Worm (Caenorhabditis elegans): ENCODE results near the gene F26A1.9.
A peak's percentile ranks its signal among the peaks of the same experiment; 100 is the strongest.
"Not testable (repeated sequence)": the region's sequence is repeated elsewhere in the genome, so short reads cannot be mapped to it uniquely, and the experiment has no call there.

The F26A1.9 gene

ce11 chrIII:4796039-4796438, 33.3 kb downstream of the F26A1.9 start (continued):
- TF ChIP-seq egl-27 (tag; optimal IDR thresholded peaks at IDR 0.05), result no peak
- peak; percentile 82 for TF ChIP-seq snpc-4 (tag; optimal IDR thresholded peaks at IDR 0.05)

- TF ChIP-seq ceh-16 (tag; optimal IDR thresholded peaks at IDR 0.05), result no peak
- no peak for TF ChIP-seq lin-39 (tag; optimal IDR thresholded peaks at IDR 0.05)
- no peak for TF ChIP-seq fkh-2 (tag; optimal IDR thresholded peaks at IDR 0.05)
- TF ChIP-seq lin-15B (tag; optimal IDR thresholded peaks at IDR 0.05), result no peak
- TF ChIP-seq tbx-2 (tag; optimal IDR thresholded peaks at IDR 0.05), result no peak
- TF ChIP-seq nhr-43 (tag; optimal IDR thresholded peaks at IDR 0.05; ENCODE audit: poor library complexity, severe bottlenecking), result no peak
- no peak for TF ChIP-seq nhr-237 (tag; optimal IDR thresholded peaks at IDR 0.05)
These were observed 36.7 kb downstream of the F26A1.9 start, which contains the start of gene mip-1 for ce11 chrIII:4792560-4793136. TSS of gene mip-1 (plus strand) at chrIII:4793086.

ce11 chrIII:4785714-4786113, 43.6 kb downstream of the F26A1.9 start, which contains the start of gene mel-28:
TSS of gene mel-28 (plus strand) at chrIII:4786080.
- no peak for TF ChIP-seq ceh-9 (tag; optimal IDR thresholded peaks at IDR 0.05)
- no peak for TF ChIP-seq ceh-16 (tag; optimal IDR thresholded peaks at IDR 0.05)
- no peak for TF ChIP-seq fkh-10 (GFP tag; optimal IDR thresholded peaks at IDR 0.05)
- peak; percentile 20 for TF ChIP-seq lin-15B (tag; optimal IDR thresholded peaks at IDR 0.05)
- peak; percentile 48 for TF ChIP-seq pha-4 (tag; optimal IDR thresholded peaks at IDR 0.05)
- TF ChIP-seq nhr-67 (tag; optimal IDR thresholded peaks at IDR 0.05), result no peak
- TF ChIP-seq daf-12 (tag; optimal IDR thresholded peaks at IDR 0.05), result no peak
- TF ChIP-seq fkh-2 (tag; optimal IDR thresholded peaks at IDR 0.05), result no peak
- TF ChIP-seq egl-5 (tag; optimal IDR thresholded peaks at IDR 0.05), result peak; percentile 44
- no peak for TF ChIP-seq nfya-1 (tag; optimal IDR thresholded peaks at IDR 0.05; ENCODE audit: insufficient read depth)
- TF ChIP-seq nhr-28 (tag; optimal IDR thresholded peaks at IDR 0.05), result no peak
- TF ChIP-seq fos-1 (tag; optimal IDR thresholded peaks at IDR 0.05), result no peak
- TF ChIP-seq eor-1 (tag; optimal IDR thresholded peaks at IDR 0.05), result no peak
- TF ChIP-seq nhr-43 (tag; optimal IDR thresholded peaks at IDR 0.05; ENCODE audit: poor library complexity, severe bottlenecking), result no peak

- not testable (repeated sequence) for TF ChIP-seq nhr-25 (tag; optimal IDR thresholded peaks at IDR 0.05); ama-1 (optimal IDR thresholded peaks at IDR 0.05); egl-27 (tag; optimal IDR thresholded peaks at IDR 0.05)
These were observed 44.2 kb downstream of the F26A1.9 start, which contains the start of gene enu-3.2 for ce11 chrIII:4785131-4785530. TSS of gene enu-3.2 (minus strand) at chrIII:4785235.

- not testable (repeated sequence) for TF ChIP-seq nfya-1 (tag; optimal IDR thresholded peaks at IDR 0.05; ENCODE audit: insufficient read depth); elt-1 (tag; optimal IDR thresholded peaks at IDR 0.05); lin-15B (tag; optimal IDR thresholded peaks at IDR 0.05)
These were observed 47.3 kb downstream of the F26A1.9 start, which contains the start of the genes gex-5 and C38D4.10 for ce11 chrIII:4781937-4782576. TSS of gene gex-5 (minus strand) at chrIII:4781987. TSS of gene C38D4.10 (plus strand) at chrIII:4782526.

ce11 chrIII:4779855-4780254, 49.5 kb downstream of the F26A1.9 start, which contains the start of gene B0393.9:
TSS of gene B0393.9 (minus strand) at chrIII:4780157.
- no peak for TF ChIP-seq unc-62 (GFP tag; optimal IDR thresholded peaks at IDR 0.05)
- peak; percentile 55 for TF ChIP-seq elt-2 (tag; optimal IDR thresholded peaks at IDR 0.05)
- no peak for TF ChIP-seq nhr-25 (tag; optimal IDR thresholded peaks at IDR 0.05)
- peak; percentile 35 for TF ChIP-seq pqm-1 (tag; optimal IDR thresholded peaks at IDR 0.05)
- TF ChIP-seq snpc-4 (tag; optimal IDR thresholded peaks at IDR 0.05), result no peak

ce11 chrIII:4778003-4778402, 51.3 kb downstream of the F26A1.9 start, which contains the start of gene B0393.7:
TSS of gene B0393.7 (minus strand) at chrIII:4778103.
- TF ChIP-seq unc-39 (tag; optimal IDR thresholded peaks at IDR 0.05) (no peak), lsy-12 (tag; optimal IDR thresholded peaks at IDR 0.05) (no peak), skn-1 (tag; optimal IDR thresholded peaks at IDR 0.05) (no peak), mml-1 (tag; optimal IDR thresholded peaks at IDR 0.05) (no peak), nhr-237 (tag; optimal IDR thresholded peaks at IDR 0.05) (no peak)
